Fruit fly (Drosophila melanogaster) whole organism, wandering third instar larva: ENCODE results near the gene CG3704.

ENCODE experiments used
- CG32264 ChIP-seq: fragments of 200-800 bp; sonication (Bioruptor generic); optimal IDR thresholded peaks from 2 replicates; lab custom pipeline; 2016; ENCODE audit warnings: missing biosample characterization, missing genetic modification characterization
- CG9705 ChIP-seq: fragments of 200-800 bp; sonication (Bioruptor generic); optimal IDR thresholded peaks from 2 replicates; lab custom pipeline; 2018; ENCODE audit warnings: missing biosample characterization, mild to moderate bottlenecking, missing genetic modification characterization
- Dfd ChIP-seq: fragments of >200 bp; optimal IDR thresholded peaks from 2 replicates; lab custom pipeline; 2017; ENCODE audit warnings: missing biosample characterization, missing genetic modification characterization
- Dif ChIP-seq: fragments of 200-275, 200-300 bp; sonication (Bioruptor generic); optimal IDR thresholded peaks from 2 replicates; lab custom pipeline; 2018; ENCODE audit warnings: missing biosample characterization, missing genetic modification characterization; ENCODE audit not compliant: partially characterized antibody
- GATAd ChIP-seq: sonication (Bioruptor generic); optimal IDR thresholded peaks from 2 replicates; lab custom pipeline; 2016; ENCODE audit warnings: missing biosample characterization, missing genetic modification characterization
- HLH106 ChIP-seq: fragments of 200-800 bp; optimal IDR thresholded peaks from 3 replicates; lab custom pipeline; 2019; ENCODE audit warnings: missing biosample characterization, mild to moderate bottlenecking, missing genetic modification characterization, moderate library complexity
- Hr78 ChIP-seq: fragments of >200 bp; optimal IDR thresholded peaks from 2 replicates; lab custom pipeline; 2017; ENCODE audit warnings: missing biosample characterization, missing genetic modification characterization
- Hr83 ChIP-seq: fragments of 200-300 bp; sonication (Bioruptor generic); optimal IDR thresholded peaks from 2 replicates; lab custom pipeline; 2016; ENCODE audit warnings: missing biosample characterization, mild to moderate bottlenecking, missing genetic modification characterization, moderate library complexity; ENCODE audit not compliant: poor library complexity, severe bottlenecking
- Jra ChIP-seq: sonication (Bioruptor generic); optimal IDR thresholded peaks from 2 replicates; lab custom pipeline; 2016; ENCODE audit warnings: missing biosample characterization, missing genetic modification characterization
- Mio ChIP-seq: sonication (Bioruptor generic); optimal IDR thresholded peaks from 2 replicates; lab custom pipeline; 2016; ENCODE audit warnings: missing biosample characterization, missing genetic modification characterization
- Myc ChIP-seq: fragments of >200 bp; optimal IDR thresholded peaks from 2 replicates; lab custom pipeline; 2017
- N ChIP-seq: fragments of >200 bp; optimal IDR thresholded peaks from 2 replicates; lab custom pipeline; 2018; ENCODE audit warnings: missing biosample characterization, missing external identifiers, missing genetic modification characterization
- OdsH ChIP-seq: fragments of 200-800 bp; sonication (Bioruptor generic); optimal IDR thresholded peaks from 2 replicates; lab custom pipeline; 2016; ENCODE audit warnings: missing biosample characterization, mild to moderate bottlenecking, missing genetic modification characterization
- Rel ChIP-seq, 2 experiments: fragments of 200-800 bp; sonication (Bioruptor generic) in 1 of 2; optimal IDR thresholded peaks; 2 replicates in 1 of 2; 3 replicates in 1 of 2; lab custom pipeline; 2016 to 2019; ENCODE audit warnings: mild to moderate bottlenecking in 2 of 2, missing biosample characterization in 2 of 2, missing genetic modification characterization in 2 of 2, moderate library complexity in 1 of 2
- Sp1 ChIP-seq: fragments of 200-800 bp; sonication (Bioruptor generic); optimal IDR thresholded peaks from 3 replicates; lab custom pipeline; 2019; ENCODE audit warnings: missing biosample characterization, mild to moderate bottlenecking, missing genetic modification characterization, moderate library complexity
- Vsx2 ChIP-seq: fragments of 200-300, 225-300 bp; sonication (Bioruptor generic); optimal IDR thresholded peaks from 2 replicates; lab custom pipeline; 2018; ENCODE audit warnings: missing biosample characterization, missing genetic modification characterization; ENCODE audit not compliant: partially characterized antibody
- br ChIP-seq: fragments of 200-800 bp; sonication (Bioruptor generic); optimal IDR thresholded peaks from 2 replicates; lab custom pipeline; 2016; ENCODE audit warnings: missing biosample characterization, missing genetic modification characterization
- brk ChIP-seq: fragments of 200-800 bp; sonication (Bioruptor generic); optimal IDR thresholded peaks from 2 replicates; lab custom pipeline; 2016; ENCODE audit warnings: missing biosample characterization, mild to moderate bottlenecking, missing genetic modification characterization
- dl ChIP-seq, 2 experiments: fragments of 175-275, 200-275 bp in 1 of 2; fragments of 200-275 bp in 1 of 2; sonication (Bioruptor generic); optimal IDR thresholded peaks; lab custom pipeline; 2018; ENCODE audit warnings: mild to moderate bottlenecking in 2 of 2, missing biosample characterization in 2 of 2, missing genetic modification characterization in 2 of 2, moderate library complexity in 2 of 2; ENCODE audit not compliant: partially characterized antibody in 2 of 2, insufficient read depth in 1 of 2
- dmrt93B ChIP-seq: fragments of 200-800 bp; sonication (Bioruptor generic); optimal IDR thresholded peaks from 2 replicates; lab custom pipeline; 2018; ENCODE audit warnings: missing biosample characterization, mild to moderate bottlenecking, missing genetic modification characterization
- ey ChIP-seq: fragments of 200-800 bp; sonication (Bioruptor generic); optimal IDR thresholded peaks from 2 replicates; lab custom pipeline; 2016; ENCODE audit warnings: missing biosample characterization, missing genetic modification characterization
- foxo ChIP-seq, 2 experiments: fragments of 200-800 bp; sonication (Bioruptor generic); optimal IDR thresholded peaks; 2 replicates in 1 of 2; 3 replicates in 1 of 2; lab custom pipeline; 2016 to 2017; ENCODE audit warnings: missing biosample characterization in 2 of 2, missing genetic modification characterization in 2 of 2
- fru ChIP-seq: fragments of 200-800 bp; sonication (Bioruptor generic); optimal IDR thresholded peaks from 3 replicates; lab custom pipeline; 2016; ENCODE audit warnings: missing biosample characterization, mild to moderate bottlenecking, missing genetic modification characterization
- h ChIP-seq: fragments of 200-800 bp; sonication (Bioruptor generic); optimal IDR thresholded peaks from 3 replicates; lab custom pipeline; 2016; ENCODE audit warnings: missing biosample characterization, mild to moderate bottlenecking, missing genetic modification characterization
- lola ChIP-seq: fragments of >200 bp; optimal IDR thresholded peaks from 2 replicates; lab custom pipeline; 2017; ENCODE audit warnings: missing biosample characterization, missing genetic modification characterization
- pan ChIP-seq: fragments of >200 bp; optimal IDR thresholded peaks from 2 replicates; lab custom pipeline; 2017
- psq ChIP-seq: fragments of 200-800 bp; sonication (Bioruptor generic); optimal IDR thresholded peaks from 3 replicates; lab custom pipeline; 2017; ENCODE audit warnings: missing biosample characterization, mild to moderate bottlenecking, missing genetic modification characterization, moderate library complexity
- rgr ChIP-seq: fragments of 200-800 bp; sonication (Bioruptor generic); optimal IDR thresholded peaks from 3 replicates; lab custom pipeline; 2016; ENCODE audit warnings: missing biosample characterization, mild to moderate bottlenecking, missing genetic modification characterization
- sv ChIP-seq: fragments of 200-800 bp; sonication (Bioruptor generic); optimal IDR thresholded peaks from 3 replicates; lab custom pipeline; 2016; ENCODE audit warnings: missing biosample characterization, missing genetic modification characterization
- tai ChIP-seq: sonication (Bioruptor generic); optimal IDR thresholded peaks from 2 replicates; lab custom pipeline; 2016; ENCODE audit warnings: missing biosample characterization, missing genetic modification characterization
- woc ChIP-seq: sonication (Bioruptor generic); optimal IDR thresholded peaks from 2 replicates; lab custom pipeline; 2016; ENCODE audit warnings: missing biosample characterization, mild to moderate bottlenecking, missing genetic modification characterization

Gene CG3704

dm6 chrX:935049-935900, 5.3 kb downstream of the CG3704 start, which contains the start of gene TRAM:
TSS of gene TRAM (plus strand) at chrX:935232.
- TF ChIP-seq ey (GFP tag; lab: Kevin White, UChicago) (peak; percentile 98), h (GFP tag; lab: Kevin White, UChicago) (peak; percentile 98), HLH106 (tag; lab: Kevin White, UChicago) (peak; percentile 98), Myc (lab: Kevin White, UChicago) (no peak), Mio (GFP tag; lab: Kevin White, UChicago) (peak; percentile 75), Dif (GFP tag; lab: Kevin White, UChicago) (peak; percentile 47), brk (GFP tag; lab: Kevin White, UChicago) (no peak), woc (GFP tag; lab: Kevin White, UChicago) (peak; percentile 94), Hr78 (GFP tag; lab: Kevin White, UChicago) (no peak), Jra (no peak), sv (GFP tag; lab: Kevin White, UChicago) (peak; percentile 95), dmrt93B (GFP tag; lab: Kevin White, UChicago) (peak; percentile 98), fru (GFP tag; lab: Kevin White, UChicago) (peak; percentile 98), br (peak; percentile 98), Hr83 (GFP tag; lab: Kevin White, UChicago) (peak; percentile 89), CG9705 (GFP tag; lab: Kevin White, UChicago) (peak; percentile 98), Dfd (GFP tag; lab: Kevin White, UChicago) (peak; percentile 97), Vsx2 (no peak), Sp1 (peak; percentile 98), foxo (GFP tag; optimal IDR thresholded peaks at IDR 0.05; lab: Kevin White, UChicago) (peak; percentile 78 to 98), OdsH (GFP tag; lab: Kevin White, UChicago) (peak; percentile 96), GATAd (GFP tag; lab: Kevin White, UChicago) (peak; percentile 75), rgr (peak; percentile 97), CG32264 (GFP tag; lab: Kevin White, UChicago) (peak; percentile 84), N (GFP tag; lab: Kevin White, UChicago) (peak; percentile 46), dl (GFP tag; optimal IDR thresholded peaks at IDR 0.05; lab: Kevin White, UChicago; ENCODE audit: insufficient read depth in 1 of 2, partially characterized antibody in 2 of 2) (no peak), Rel (GFP tag; optimal IDR thresholded peaks at IDR 0.05; lab: Kevin White, UChicago) (peak; percentile 59), Rel (tag; optimal IDR thresholded peaks at IDR 0.05; lab: Kevin White, UChicago) (peak; percentile 92), psq (GFP tag; lab: Kevin White, UChicago) (peak; percentile 93), lola (GFP tag; lab: Kevin White, UChicago) (no peak)

- no peak for TF ChIP-seq rgr
- TF ChIP-seq Dfd (GFP tag; lab: Kevin White, UChicago) = peak; percentile 84
Observed at dm6 chrX:933997-934396, 6.6 kb downstream of the CG3704 start.

- no peak for TF ChIP-seq CG32264 (GFP tag; lab: Kevin White, UChicago)
- no peak for TF ChIP-seq lola (GFP tag; lab: Kevin White, UChicago)
- no peak for TF ChIP-seq pan (lab: Kevin White, UChicago)
- TF ChIP-seq tai (GFP tag; lab: Kevin White, UChicago) = no peak
- TF ChIP-seq brk (GFP tag; lab: Kevin White, UChicago) = no peak
- TF ChIP-seq OdsH (GFP tag; lab: Kevin White, UChicago) = no peak
- no peak for TF ChIP-seq dl (GFP tag; optimal IDR thresholded peaks at IDR 0.05; lab: Kevin White, UChicago; ENCODE audit: insufficient read depth in 1 of 2, partially characterized antibody in 2 of 2)
- TF ChIP-seq, all 38 proteins: peak for 0
Observed at dm6 chrX:932859-933258, 7.7 kb downstream of the CG3704 start.

- TF ChIP-seq Rel (GFP tag; optimal IDR thresholded peaks at IDR 0.05; lab: Kevin White, UChicago) = no peak
- TF ChIP-seq Rel (tag; optimal IDR thresholded peaks at IDR 0.05; lab: Kevin White, UChicago) = no peak
Observed at dm6 chrX:932166-932565, 8.4 kb downstream of the CG3704 start, which contains the start of the genes CG32815 and CG3706. TSS of gene CG32815 (plus strand) at chrX:932466. TSS of gene CG3706 (minus strand) at chrX:932475.
